Worm (Caenorhabditis elegans) whole organism, dauer: Measurements from ENCODE around the gene T26H5.4.

Experiments used
- unc-62 ChIP-seq: sonication (generic microtip); optimal IDR thresholded peaks from 2 replicates; lab custom pipeline; 2017; ENCODE audit warnings: missing biosample characterization, missing genetic modification reagents, missing genetic modification characterization

The T26H5.4 gene

DNA sequence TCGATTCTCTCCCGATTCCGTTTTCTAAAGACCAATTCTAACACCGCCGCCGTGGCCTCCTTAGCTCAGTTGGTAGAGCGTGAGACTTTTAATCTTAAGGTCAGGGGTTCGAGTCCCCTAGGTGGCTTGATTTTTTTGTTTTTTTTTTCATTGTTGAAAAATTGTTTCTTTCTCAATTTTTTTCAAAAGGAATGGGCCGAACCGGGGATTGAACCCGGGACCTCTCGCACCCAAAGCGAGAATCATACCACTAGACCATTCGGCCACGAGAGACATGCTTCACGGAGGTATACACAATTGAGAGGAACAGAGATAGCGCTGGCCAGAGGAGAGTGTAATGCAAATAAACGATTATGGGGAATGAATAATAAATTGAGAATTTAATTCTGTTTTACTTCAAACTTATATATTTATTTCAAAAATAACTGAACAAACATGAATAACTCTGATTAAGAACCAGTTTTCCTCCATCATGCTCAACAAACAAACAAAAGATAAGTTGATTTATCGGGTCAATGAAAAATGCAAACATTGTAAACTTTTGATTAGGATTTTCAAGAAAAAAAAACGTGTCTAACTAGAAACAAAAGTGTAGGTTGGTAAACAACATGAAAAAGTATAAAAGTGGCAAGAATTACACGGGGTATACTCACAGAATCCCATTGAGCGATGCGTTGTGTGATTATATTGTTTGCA, 16.7 kb upstream of the T26H5.4 start, which contains the start of gene pqn-71:
Gene pqn-71, plus strand, starts transcription at position 646 of the 696 bp plus-strand sequence.
- no peak for TF ChIP-seq unc-62 (GFP tag; lab: Kevin White, UChicago)

DNA sequence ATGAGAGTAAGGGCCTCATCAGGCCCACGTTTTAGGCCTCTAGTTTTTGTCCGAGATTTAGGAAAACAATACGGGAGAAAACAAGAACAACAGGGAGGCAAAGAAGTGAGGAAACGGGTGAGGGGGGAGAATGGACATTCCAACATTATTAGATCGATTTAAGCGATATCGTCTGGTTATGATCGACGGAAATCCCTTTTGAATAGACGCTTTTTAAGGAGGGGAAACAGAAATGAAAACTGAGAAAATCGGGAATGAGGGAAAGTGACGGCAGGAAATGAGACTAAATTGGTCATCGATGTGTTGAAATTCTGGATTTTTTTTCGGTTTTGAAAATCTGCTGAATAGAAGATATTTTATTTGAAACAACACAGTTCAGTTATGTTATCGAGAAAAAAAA, 15.9 kb upstream of the T26H5.4 start, which contains the start of gene rocf-1:
Gene rocf-1, minus strand, starts transcription at position 101 of the 400 bp plus-strand sequence.
- TF ChIP-seq unc-62 (GFP tag; lab: Kevin White, UChicago) = no peak

DNA sequence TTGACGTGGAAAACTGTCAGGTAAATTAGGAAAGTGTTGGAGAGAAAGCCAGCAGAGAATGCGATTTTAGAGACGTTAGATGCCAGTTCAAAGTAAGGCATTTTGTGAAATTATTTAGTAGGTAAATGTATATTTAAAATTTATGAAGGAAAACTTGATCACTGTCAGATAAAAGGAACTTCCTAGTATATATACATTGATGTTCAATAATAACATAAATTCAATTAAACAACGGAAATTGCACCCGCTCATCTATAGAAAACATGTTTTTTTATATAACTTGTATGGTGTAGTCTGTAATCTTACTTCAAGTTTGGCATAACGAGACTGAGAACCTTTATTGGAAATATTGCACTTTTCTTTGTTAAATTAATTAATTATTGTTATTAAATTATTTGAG, 10.6 kb upstream of the T26H5.4 start, which contains the start of gene str-71:
Gene str-71, minus strand, starts transcription at position 101 of the 400 bp plus-strand sequence.
- no peak for TF ChIP-seq unc-62 (GFP tag; lab: Kevin White, UChicago)

DNA sequence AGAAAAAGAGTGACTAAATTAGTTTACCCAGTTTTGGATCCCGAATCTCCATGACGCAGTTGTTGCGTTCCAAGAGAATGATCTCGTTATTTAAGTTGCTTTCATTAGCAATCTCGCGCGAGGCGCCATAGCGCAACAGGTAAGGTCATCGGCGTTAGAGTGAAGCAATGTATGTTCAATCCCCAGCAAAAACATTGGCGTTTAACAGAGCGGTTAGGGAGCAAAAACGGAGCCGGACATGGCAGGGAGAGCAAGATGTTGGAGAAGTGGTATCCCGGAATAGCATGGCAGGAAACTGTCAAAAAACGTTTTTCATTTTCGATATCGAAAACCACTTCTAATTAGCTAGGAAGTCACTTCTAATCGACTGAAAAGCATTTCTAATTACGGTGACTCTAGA, 5.8 kb upstream of the T26H5.4 start:
- TF ChIP-seq unc-62 (GFP tag; lab: Kevin White, UChicago) = no peak

DNA sequence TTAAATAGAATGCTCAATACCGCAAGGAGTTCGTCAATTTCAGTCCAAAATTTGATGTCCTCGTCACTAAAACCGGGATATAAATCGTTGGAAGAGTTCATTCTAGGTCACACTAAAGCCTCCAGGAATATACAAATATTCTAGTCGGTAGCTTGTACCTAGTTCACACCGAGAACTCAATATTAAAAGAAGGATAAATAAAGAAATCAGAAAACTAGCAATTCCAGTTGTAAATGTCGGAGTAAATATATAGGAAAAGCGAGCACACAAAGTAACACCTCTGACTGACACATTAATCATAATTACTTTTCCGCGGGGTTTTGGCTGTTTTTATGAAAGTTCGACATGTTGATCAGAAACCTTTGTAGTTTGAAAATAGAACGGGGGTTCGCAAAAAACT, 2.9 kb upstream of the T26H5.4 start, which contains the start of gene srw-33:
Gene srw-33, minus strand, starts transcription at position 101 of the 400 bp plus-strand sequence.
- TF ChIP-seq unc-62 (GFP tag; lab: Kevin White, UChicago) = no peak

DNA sequence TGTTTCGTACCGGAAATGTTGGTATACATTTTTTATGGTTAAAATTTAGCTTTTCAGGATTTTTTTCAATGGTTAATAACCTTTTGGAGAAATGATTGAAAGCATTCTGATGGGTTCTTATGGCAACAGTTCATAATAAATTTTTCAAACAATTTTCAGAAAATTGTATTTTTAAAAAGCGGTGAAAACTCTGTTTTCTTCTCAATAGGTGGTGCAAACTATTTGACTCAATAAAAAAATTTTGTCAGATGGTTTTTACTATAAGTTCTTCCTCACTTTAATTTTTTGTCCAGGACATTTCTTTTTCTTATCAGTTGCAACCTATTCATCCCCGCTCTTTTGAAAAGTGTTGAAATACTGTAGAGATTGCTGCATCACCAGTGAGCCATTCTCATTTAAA, 364 bp upstream of the T26H5.4 start, which contains the start of gene T26H5.14:
Gene T26H5.14, plus strand, starts transcription at position 301 of the 400 bp plus-strand sequence.
- TF ChIP-seq unc-62 (GFP tag; lab: Kevin White, UChicago) = no peak

DNA sequence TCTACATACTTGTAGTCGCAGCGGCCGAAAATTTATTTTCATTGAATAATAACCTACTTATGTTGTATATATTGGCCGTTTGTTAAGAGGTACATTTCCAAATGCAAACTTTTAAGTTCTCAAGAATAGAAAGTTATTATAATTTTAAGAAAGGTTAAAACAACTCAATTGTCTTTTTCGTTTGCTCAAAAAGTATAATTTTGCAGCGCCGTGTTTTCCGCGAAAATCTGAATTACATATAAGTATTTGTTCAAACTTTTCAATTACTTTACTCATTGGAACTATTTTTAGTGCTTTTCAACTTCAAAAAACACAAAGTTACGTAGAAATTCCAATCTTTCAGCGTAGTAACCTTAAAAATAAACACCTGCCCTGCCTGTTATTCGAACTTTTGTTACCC, 3.1 kb downstream of the T26H5.4 start, which contains the start of gene srh-239:
Gene srh-239, plus strand, starts transcription at position 301 of the 400 bp plus-strand sequence.
- no peak for TF ChIP-seq unc-62 (GFP tag; lab: Kevin White, UChicago)

DNA sequence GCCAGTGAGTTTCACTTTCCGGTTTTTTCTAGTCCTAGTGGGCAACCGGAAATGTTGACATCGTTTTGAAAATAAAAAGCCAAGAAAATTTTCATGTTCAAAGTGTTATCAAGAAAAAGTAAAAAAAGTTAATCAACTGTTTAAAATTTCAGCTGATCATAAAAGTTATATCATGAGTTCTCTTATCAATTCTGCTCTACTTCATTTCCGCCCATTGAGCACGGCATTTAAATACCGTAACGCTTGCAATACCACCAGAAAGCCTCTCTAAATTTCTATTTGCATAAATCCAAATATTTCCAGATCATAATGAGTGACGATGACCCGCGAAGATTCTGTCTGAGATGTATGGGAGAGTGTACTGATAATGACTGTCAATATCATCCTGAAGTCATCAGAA, 3.9 kb downstream of the T26H5.4 start, which contains the start of gene T26H5.9:
Gene T26H5.9, plus strand, starts transcription at position 302 of the 400 bp plus-strand sequence.
- no peak for TF ChIP-seq unc-62 (GFP tag; lab: Kevin White, UChicago)

DNA sequence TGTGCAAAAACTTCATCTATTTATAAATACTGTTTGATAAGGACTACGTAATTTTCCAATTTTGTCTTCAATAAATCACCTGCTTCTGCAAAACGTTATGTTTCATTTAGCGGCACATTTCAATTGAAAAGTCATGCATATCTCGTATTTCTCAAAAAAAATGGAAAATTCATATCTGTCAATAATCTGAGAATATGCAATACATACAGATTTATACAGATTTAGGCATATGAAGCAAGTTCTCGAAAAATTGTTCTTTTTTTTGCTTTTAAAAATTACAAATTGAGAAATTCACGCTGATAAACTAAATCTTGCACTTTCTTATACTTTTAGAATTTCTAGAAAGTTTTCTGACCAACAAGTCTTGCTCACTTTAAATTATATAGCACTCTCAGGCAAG, 4.3 kb downstream of the T26H5.4 start, which contains the start of gene T26H5.11:
Gene T26H5.11, minus strand, starts transcription at position 101 of the 400 bp plus-strand sequence.
- TF ChIP-seq unc-62 (GFP tag; lab: Kevin White, UChicago) = no peak

DNA sequence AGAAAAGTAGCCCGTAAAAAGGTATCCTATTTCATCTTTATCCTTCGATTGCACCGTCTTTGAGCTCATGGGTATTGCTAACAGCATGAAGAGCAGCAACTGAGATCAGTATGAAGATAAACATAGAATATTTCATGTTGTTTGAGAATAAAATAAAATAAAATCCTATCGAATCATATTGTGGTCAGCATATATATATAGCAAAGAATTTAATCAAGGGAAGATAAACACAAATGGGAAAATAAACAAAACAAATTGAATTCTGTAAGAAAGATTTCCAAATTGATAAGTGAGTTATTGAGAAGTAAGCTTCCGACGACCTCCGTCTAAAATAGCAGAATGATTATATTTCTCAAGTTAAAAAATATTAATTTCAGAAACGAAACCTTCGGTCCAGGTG, 4.8 kb downstream of the T26H5.4 start, which contains the start of gene T26H5.10:
Gene T26H5.10, minus strand, starts transcription at position 101 of the 400 bp plus-strand sequence.
- no peak for TF ChIP-seq unc-62 (GFP tag; lab: Kevin White, UChicago)

DNA sequence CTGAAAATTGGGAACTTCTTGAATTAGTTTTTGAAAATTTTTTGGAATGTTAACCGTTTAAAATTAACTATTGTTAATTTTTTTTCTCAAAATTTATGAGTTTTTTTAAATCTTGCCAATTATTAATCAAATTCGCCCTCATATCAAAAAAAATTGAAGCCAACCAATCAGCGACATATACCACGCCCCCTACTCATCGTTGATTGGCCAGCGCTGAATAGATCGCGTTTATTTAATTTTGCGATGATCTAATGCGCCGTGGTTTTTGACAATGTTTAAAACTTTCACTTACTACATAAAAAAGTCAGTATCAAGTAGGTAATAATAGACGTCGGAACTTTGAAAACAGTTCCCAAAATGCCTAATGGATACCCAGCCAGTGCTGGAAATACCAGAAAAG, 6.1 kb downstream of the T26H5.4 start:
- TF ChIP-seq unc-62 (GFP tag; lab: Kevin White, UChicago) = no peak

DNA sequence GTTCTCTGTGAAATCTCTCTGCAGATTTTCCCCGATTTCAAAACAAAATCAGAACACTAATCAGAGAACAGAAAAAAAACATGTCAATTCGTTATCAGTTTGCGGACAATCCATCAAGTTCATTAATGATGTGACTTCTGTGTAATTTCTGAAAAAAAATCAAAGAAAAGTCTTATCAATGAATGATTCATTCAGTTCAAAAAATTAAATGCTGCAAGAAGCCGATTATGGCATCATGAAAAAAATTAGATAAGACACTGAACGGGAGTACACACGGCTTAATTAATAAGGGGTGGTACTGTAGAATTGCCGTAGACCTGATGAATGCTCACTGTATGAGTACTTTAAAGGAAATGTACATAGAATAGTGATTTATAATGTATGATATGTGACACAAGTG, 12.4 kb downstream of the T26H5.4 start:
- no peak for TF ChIP-seq unc-62 (GFP tag; lab: Kevin White, UChicago)

DNA sequence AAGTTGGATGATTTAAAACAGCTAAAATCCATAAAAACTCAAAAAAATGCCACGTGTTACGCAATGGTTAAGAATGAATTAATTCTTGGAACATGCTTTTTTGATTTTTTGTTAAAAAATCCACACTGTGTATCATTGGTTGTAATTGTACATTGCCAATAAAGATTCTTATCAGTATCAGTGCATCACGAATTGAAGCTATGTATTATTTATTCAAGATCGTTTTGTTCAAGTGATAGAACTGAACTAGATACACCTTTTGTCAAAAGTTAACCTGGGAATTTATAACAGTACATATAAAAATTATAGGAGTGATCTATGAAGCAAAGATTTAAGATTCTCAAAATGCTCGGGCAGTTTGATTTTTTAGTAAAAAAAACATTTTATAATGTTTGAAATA, 13.9 kb downstream of the T26H5.4 start:
- TF ChIP-seq unc-62 (GFP tag; lab: Kevin White, UChicago) = no peak

DNA sequence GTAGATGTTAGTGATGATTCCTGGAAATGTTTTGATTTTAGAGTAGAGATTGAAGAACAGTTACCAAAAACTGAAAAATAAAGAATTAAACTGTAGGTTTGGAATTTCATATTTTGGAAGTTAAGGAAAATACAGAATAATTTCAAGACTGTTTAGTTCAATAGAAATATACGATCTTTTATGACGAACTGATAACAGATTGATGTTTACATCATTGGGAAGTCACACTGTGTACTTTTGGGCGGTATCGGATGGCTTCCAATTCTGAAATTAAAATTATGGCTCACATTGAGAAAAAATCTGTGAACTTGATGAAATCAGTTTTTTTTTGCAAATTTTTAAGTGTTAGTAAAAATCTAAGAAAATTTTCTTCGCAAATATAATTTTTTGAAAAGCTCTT, 16.0 kb downstream of the T26H5.4 start, which contains the start of gene T26H5.8:
Gene T26H5.8, minus strand, starts transcription at position 270 of the 400 bp plus-strand sequence.
- no peak for TF ChIP-seq unc-62 (GFP tag; lab: Kevin White, UChicago)

DNA sequence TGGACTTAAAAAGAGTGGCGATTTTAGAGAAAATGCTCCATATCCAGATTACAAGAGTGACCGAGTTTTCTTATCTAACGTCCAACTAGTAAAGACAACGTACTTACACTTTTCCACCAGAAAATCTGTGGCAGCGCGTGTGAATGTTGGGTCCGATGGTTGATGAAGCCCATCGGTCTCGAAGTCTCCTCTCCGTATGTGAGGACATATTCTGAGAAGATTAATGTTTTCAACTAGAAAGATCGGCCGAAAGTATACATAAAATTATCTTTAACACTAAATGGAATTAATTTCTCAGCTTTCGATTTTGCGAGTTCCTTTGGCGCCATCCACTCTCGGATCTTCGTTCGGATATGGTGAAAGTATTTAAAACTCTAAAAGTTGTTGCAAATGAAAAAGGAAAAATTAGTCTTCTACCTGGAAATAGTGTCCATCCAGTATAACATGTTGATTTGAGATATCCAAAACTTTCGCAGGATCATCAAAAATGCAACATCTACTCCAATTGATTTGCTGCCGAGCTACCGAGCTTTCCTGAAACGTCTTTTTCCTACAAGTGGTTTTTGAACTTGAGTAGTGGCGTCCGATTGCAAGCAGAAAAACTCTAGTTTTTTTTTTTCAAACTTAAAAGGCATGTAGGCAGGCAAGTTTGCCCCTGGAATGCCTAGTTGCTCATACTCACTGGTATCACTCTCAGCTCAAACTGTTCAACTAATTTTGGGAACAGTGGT, 17.0 kb downstream of the T26H5.4 start:
- TF ChIP-seq unc-62 (GFP tag; lab: Kevin White, UChicago) = no peak

DNA sequence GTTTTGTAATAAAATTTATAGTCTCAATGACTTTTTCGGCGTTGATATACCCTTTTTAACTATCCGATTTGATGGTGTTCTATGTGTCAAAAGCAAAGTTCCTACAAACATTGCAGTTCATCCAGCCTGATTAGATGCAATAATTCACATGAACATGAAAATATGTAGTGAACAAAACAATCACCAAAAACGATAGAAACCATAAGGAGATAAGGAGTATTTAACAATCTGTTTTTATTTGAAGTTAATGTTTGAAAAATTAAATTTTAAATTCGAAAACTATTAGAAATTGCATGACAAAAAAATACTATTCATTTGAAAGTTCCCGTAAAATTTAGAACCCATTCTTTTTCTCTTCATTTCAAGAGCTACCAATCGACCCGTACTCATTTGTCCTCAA, 21.6 kb downstream of the T26H5.4 start, which contains the start of gene fbxa-209:
Gene fbxa-209, minus strand, starts transcription at position 101 of the 400 bp plus-strand sequence.
- TF ChIP-seq unc-62 (GFP tag; lab: Kevin White, UChicago) = no peak
